Worm (Caenorhabditis elegans): Measurements from ENCODE around the gene ric-3.

Gene ric-3

ce11 chrIV:7817852-7818251, at the start of gene ric-3:
Gene ric-3, plus strand, starts transcription at chrIV:7818251.
- TF ChIP-seq ref-1 (GFP tag; conservative IDR thresholded peaks at IDR 0.05) (no peak), cog-1 (tag; optimal IDR thresholded peaks at IDR 0.05) (peak; percentile 60)

ce11 chrIV:7770162-7770561, 47.9 kb upstream of the ric-3 start, which contains the start of gene rdl-1:
Gene rdl-1, minus strand, starts transcription at chrIV:7770262.
- TF ChIP-seq ztf-29 (GFP tag; IDR thresholded peaks at IDR 0.05): no peak
- TF ChIP-seq tab-1 (GFP tag; IDR thresholded peaks at IDR 0.05): no peak
- TF ChIP-seq ref-1 (GFP tag; conservative IDR thresholded peaks at IDR 0.05): no peak
- no peak for TF ChIP-seq cog-1 (tag; optimal IDR thresholded peaks at IDR 0.05)
- no peak for TF ChIP-seq flt-1 (GFP tag; IDR thresholded peaks at IDR 0.05)
- TF ChIP-seq klf-2 (GFP tag; conservative IDR thresholded peaks at IDR 0.05): no peak
- no peak for TF ChIP-seq ztf-23 (GFP tag; IDR thresholded peaks at IDR 0.05)
- no peak for TF ChIP-seq T22C8.4 (GFP tag; IDR thresholded peaks at IDR 0.05)
- no peak for TF ChIP-seq med-1 (GFP tag; optimal IDR thresholded peaks at IDR 0.05; ENCODE audit: insufficient read depth)

DNA sequence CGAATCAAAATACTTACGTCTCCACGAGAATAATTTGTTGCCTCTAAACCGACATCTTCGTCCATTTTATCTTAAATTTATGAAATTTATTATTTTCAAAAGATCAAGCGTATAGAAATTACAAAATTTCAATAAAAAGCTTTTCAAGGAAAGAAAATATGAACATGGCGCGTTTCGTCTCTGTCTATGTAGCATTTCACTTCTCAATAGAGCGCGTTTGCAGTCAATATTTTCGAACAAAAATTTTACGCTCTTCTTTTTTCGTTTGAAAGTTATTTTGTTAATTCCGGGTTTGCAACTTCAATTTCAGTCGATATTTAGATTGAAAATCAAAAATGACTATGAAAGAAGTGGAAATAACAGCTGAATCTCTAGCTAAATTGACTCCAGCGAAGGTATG, 43.8 kb upstream of the ric-3 start, which contains the start of the genes hcf-1 and swd-2.2:
TSS of gene hcf-1 (minus strand) at position 70 of the 400 bp plus-strand sequence.
TSS of gene swd-2.2 (plus strand) at position 206 of the 400 bp plus-strand sequence.
- TF ChIP-seq klf-2 (GFP tag; conservative IDR thresholded peaks at IDR 0.05) (no peak), ztf-29 (GFP tag; IDR thresholded peaks at IDR 0.05) (no peak), T22C8.4 (GFP tag; IDR thresholded peaks at IDR 0.05) (no peak), flt-1 (GFP tag; IDR thresholded peaks at IDR 0.05) (no peak), ztf-23 (GFP tag; IDR thresholded peaks at IDR 0.05) (no peak), cog-1 (tag; optimal IDR thresholded peaks at IDR 0.05) (no peak), tab-1 (GFP tag; IDR thresholded peaks at IDR 0.05) (no peak), ref-1 (GFP tag; conservative IDR thresholded peaks at IDR 0.05) (no peak), med-1 (GFP tag; optimal IDR thresholded peaks at IDR 0.05; ENCODE audit: insufficient read depth) (no peak)

ce11 chrIV:7775725-7776124, 42.3 kb upstream of the ric-3 start, which contains the start of gene swd-2.1:
Gene swd-2.1, plus strand, starts transcription at chrIV:7776025.
- TF ChIP-seq ref-1 (GFP tag; conservative IDR thresholded peaks at IDR 0.05): no peak
- no peak for TF ChIP-seq klf-2 (GFP tag; conservative IDR thresholded peaks at IDR 0.05)
- no peak for TF ChIP-seq T22C8.4 (GFP tag; IDR thresholded peaks at IDR 0.05)
- TF ChIP-seq med-1 (GFP tag; optimal IDR thresholded peaks at IDR 0.05; ENCODE audit: insufficient read depth): no peak
- TF ChIP-seq ztf-23 (GFP tag; IDR thresholded peaks at IDR 0.05): no peak
- TF ChIP-seq flt-1 (GFP tag; IDR thresholded peaks at IDR 0.05): no peak
- TF ChIP-seq cog-1 (tag; optimal IDR thresholded peaks at IDR 0.05): no peak
- no peak for TF ChIP-seq tab-1 (GFP tag; IDR thresholded peaks at IDR 0.05)
- TF ChIP-seq ztf-29 (GFP tag; IDR thresholded peaks at IDR 0.05): no peak

DNA sequence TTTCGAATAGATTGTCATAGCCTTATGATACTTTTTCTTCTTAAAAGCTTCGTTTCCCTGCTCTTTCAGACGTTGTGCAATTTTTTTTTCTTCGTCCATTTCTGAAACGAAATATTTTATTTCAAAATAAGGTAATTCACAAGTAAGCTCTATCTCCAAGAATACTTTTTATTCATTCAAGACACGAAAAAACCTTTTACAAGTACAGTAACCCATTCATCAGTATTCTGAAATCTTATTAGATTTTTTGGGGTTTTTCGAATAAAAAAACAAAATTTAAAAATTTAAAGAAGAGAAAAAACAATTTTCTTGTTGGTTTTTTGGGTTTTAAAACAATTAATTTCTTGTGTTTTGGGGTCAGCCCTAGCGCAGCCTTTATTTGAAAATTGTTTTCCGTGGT, 39.2 kb upstream of the ric-3 start, which contains the start of gene rpap-3:
TSS of gene rpap-3 (minus strand) at position 101 of the 400 bp plus-strand sequence.
- no peak for TF ChIP-seq ztf-23 (GFP tag; IDR thresholded peaks at IDR 0.05)

- TF ChIP-seq ref-1 (GFP tag; conservative IDR thresholded peaks at IDR 0.05): no peak
- TF ChIP-seq flt-1 (GFP tag; IDR thresholded peaks at IDR 0.05): no peak
- TF ChIP-seq tab-1 (GFP tag; IDR thresholded peaks at IDR 0.05): no peak
- no peak for TF ChIP-seq med-1 (GFP tag; optimal IDR thresholded peaks at IDR 0.05; ENCODE audit: insufficient read depth)
- TF ChIP-seq cog-1 (tag; optimal IDR thresholded peaks at IDR 0.05): no peak
- TF ChIP-seq ztf-23 (GFP tag; IDR thresholded peaks at IDR 0.05): no peak
Measured at ce11 chrIV:7782292-7782691, 35.8 kb upstream of the ric-3 start, which contains the start of gene sec-10. Gene sec-10, minus strand, starts transcription at chrIV:7782499.

DNA sequence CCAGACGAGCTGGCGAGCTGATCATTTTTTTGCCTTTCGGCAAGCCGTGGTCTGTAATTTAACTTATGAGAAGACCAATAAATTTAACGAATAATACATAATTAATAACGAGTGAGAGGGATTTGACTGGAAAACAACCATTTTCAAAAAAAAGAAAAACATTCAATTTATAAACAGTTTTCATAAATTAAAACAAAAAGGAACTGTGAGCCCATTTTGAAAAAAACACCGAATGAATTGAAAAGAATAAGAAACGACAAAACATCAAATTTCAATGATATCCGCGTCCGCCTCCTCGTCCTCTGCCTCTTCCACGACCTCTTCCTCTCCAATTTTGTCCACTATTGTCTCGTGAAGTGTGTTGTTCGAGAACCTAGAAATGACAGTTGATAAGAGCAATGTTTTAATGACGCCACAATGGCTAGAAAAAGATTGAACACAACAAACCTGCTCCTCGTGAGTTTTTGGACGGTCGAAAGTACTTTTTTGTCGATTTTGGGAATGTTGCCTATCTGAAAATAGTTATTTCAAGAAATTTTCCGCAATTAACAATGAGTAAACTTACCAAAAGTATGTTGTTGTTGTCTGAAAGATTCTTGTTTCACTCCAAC, 34.1 kb upstream of the ric-3 start, which contains the start of gene tag-321:
TSS of gene tag-321 (minus strand) at position 51 of the 611 bp plus-strand sequence.
- TF ChIP-seq ztf-29 (GFP tag; IDR thresholded peaks at IDR 0.05): no peak
- TF ChIP-seq med-1 (GFP tag; optimal IDR thresholded peaks at IDR 0.05; ENCODE audit: insufficient read depth): no peak
- TF ChIP-seq ref-1 (GFP tag; conservative IDR thresholded peaks at IDR 0.05): no peak
- no peak for TF ChIP-seq cog-1 (tag; optimal IDR thresholded peaks at IDR 0.05)
- no peak for TF ChIP-seq ztf-23 (GFP tag; IDR thresholded peaks at IDR 0.05)
- no peak for TF ChIP-seq klf-2 (GFP tag; conservative IDR thresholded peaks at IDR 0.05)
- no peak for TF ChIP-seq T22C8.4 (GFP tag; IDR thresholded peaks at IDR 0.05)
- TF ChIP-seq flt-1 (GFP tag; IDR thresholded peaks at IDR 0.05): no peak
- no peak for TF ChIP-seq tab-1 (GFP tag; IDR thresholded peaks at IDR 0.05)

DNA sequence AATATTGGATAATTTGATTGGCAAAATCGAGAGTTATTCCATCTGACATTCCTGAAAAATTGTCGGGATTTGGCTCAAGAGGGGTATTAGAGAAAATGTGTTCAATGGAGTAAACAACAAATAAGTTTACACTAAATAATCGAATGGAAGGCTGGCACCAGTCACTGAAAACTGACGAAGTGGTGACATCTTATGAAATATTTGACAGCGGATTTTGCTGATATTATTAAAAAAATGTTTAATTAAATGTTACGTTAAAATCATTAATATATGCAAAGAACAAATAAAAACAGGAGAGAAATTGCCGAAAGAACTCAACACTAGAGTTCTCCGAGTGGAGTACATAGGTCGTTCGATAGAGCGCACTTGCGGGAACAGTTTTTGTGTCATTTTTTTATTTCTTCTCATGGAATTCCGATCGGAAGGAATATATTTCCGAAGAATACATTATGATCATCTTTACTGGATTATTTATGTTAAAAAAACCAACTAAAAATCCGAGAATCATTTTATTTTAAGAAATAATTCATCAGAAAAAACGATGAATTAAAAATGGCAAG, 32.5 kb upstream of the ric-3 start, which contains the start of gene tag-322:
TSS of gene tag-322 (minus strand) at position 51 of the 560 bp plus-strand sequence.
- TF ChIP-seq T22C8.4 (GFP tag; IDR thresholded peaks at IDR 0.05) (no peak), cog-1 (tag; optimal IDR thresholded peaks at IDR 0.05) (peak; percentile 32)

- no peak for TF ChIP-seq flt-1 (GFP tag; IDR thresholded peaks at IDR 0.05)
- TF ChIP-seq T22C8.4 (GFP tag; IDR thresholded peaks at IDR 0.05): no peak
- no peak for TF ChIP-seq med-1 (GFP tag; optimal IDR thresholded peaks at IDR 0.05; ENCODE audit: insufficient read depth)
- no peak for TF ChIP-seq klf-2 (GFP tag; conservative IDR thresholded peaks at IDR 0.05)
- TF ChIP-seq ref-1 (GFP tag; conservative IDR thresholded peaks at IDR 0.05): no peak
- TF ChIP-seq cog-1 (tag; optimal IDR thresholded peaks at IDR 0.05): no peak
- no peak for TF ChIP-seq ztf-23 (GFP tag; IDR thresholded peaks at IDR 0.05)
- no peak for TF ChIP-seq ztf-29 (GFP tag; IDR thresholded peaks at IDR 0.05)
- no peak for TF ChIP-seq tab-1 (GFP tag; IDR thresholded peaks at IDR 0.05)
Measured at ce11 chrIV:7789521-7789949, 28.5 kb upstream of the ric-3 start, which contains the start of gene imp-3. Gene imp-3, minus strand, starts transcription at chrIV:7789613.

DNA sequence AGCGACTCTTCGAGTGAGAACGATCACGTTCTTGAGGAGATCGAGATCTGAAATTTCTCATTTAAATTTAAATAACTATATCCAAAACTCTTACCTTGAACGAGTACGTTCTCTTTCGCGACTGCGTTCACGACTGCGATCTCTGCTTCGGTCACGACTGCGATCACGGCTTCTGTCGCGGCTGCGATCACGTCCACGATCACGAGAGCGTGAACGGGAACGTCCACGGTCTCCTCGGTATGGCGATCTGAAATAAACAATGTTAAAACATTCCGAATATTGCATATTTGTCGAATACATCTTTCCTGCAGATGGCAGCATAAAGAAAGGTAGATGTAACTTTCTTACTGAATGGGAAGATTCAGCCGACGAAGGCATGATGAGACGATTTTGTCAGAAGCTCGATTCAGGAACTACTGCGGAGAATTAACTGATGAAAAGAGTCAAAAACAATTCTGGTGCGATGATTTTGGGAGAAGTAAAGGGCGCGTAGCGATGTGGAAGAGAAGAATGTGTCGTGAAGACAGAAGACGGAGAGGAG, 27.8 kb upstream of the ric-3 start:
- TF ChIP-seq ztf-23 (GFP tag; IDR thresholded peaks at IDR 0.05) (no peak), tab-1 (GFP tag; IDR thresholded peaks at IDR 0.05) (no peak), ref-1 (GFP tag; conservative IDR thresholded peaks at IDR 0.05) (no peak), flt-1 (GFP tag; IDR thresholded peaks at IDR 0.05) (no peak), T22C8.4 (GFP tag; IDR thresholded peaks at IDR 0.05) (no peak), ztf-29 (GFP tag; IDR thresholded peaks at IDR 0.05) (no peak), cog-1 (tag; optimal IDR thresholded peaks at IDR 0.05) (no peak), klf-2 (GFP tag; conservative IDR thresholded peaks at IDR 0.05) (no peak)
